Fruit fly (Drosophila melanogaster): ENCODE data around the gene PKD.

The PKD gene

DNA sequence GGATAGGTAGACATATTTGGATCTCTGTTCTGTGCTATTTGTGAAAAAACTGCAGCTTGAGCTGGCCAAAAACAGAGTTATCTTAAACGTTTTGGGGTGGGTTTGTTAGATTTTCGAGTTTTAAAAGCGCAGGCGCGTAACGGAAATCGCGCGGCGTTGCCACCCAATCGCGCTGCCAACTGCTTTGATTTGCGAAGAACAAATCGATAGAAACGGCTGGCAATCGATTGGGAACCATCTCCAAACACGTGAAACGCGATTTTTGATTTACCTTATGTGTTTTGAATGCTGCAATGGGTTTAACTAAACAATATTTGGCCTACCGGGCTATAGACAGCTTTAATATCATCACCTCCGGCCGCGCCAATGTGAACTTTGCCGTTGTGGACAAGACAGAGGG is 30.8 kb downstream of the PKD start, which contains the start of the genes CG14312 and CG8064 (continued):
- TF ChIP-seq gfzf (GFP tag; optimal IDR thresholded peaks at IDR 0.05) (peak; percentile 25), sim (GFP tag; IDR thresholded peaks at IDR 0.05) (no peak), Bgb (GFP tag; IDR thresholded peaks at IDR 0.05; ENCODE audit: partially characterized antibody) (peak; percentile 76), Ptx1 (GFP tag; IDR thresholded peaks at IDR 0.05) (no peak), pzg (GFP tag; optimal IDR thresholded peaks at IDR 0.05) (peak; percentile 93), CG10565 (GFP tag; optimal IDR thresholded peaks at IDR 0.05) (no peak), CG42726 (GFP tag; IDR thresholded peaks at IDR 0.05; ENCODE audit: partially characterized antibody) (peak; percentile 13; the same call in 1 of the 2 replicates), Nf-YB (GFP tag; optimal IDR thresholded peaks at IDR 0.05) (peak; percentile 2), CG2116 (GFP tag; optimal IDR thresholded peaks at IDR 0.05) (peak; percentile 76), mld (GFP tag; IDR thresholded peaks at IDR 0.05; ENCODE audit: partially characterized antibody) (no peak), CG30020 (tag; optimal IDR thresholded peaks at IDR 0.05) (no peak), hb (GFP tag; IDR thresholded peaks at IDR 0.05; ENCODE audit: partially characterized antibody) (0 out of 3 replicates have a peak, but pooled peaks have one; percentile 37), BEAF-32 (GFP tag; optimal IDR thresholded peaks at IDR 0.05) (peak; percentile 77), HmgZ (tag; optimal IDR thresholded peaks at IDR 0.05) (peak; percentile 69), CkIIα-i1 (GFP tag; IDR thresholded peaks at IDR 0.05) (no peak), CG11085 (GFP tag; IDR thresholded peaks at IDR 0.05) (no peak), ewg (GFP tag; optimal IDR thresholded peaks at IDR 0.05) (peak; percentile 100), dm (GFP tag; optimal IDR thresholded peaks at IDR 0.05) (peak; percentile 95), Dref (GFP tag; IDR thresholded peaks at IDR 0.05) (peak; percentile 94), Spps (tag; optimal IDR thresholded peaks at IDR 0.05) (no peak), CG12659 (GFP tag; optimal IDR thresholded peaks at IDR 0.05) (peak; percentile 47), sens-2 (GFP tag; IDR thresholded peaks at IDR 0.05) (no peak), seq (GFP tag; IDR thresholded peaks at IDR 0.05) (peak; percentile 44; the same call in 1 of the 2 replicates), rib (GFP tag; IDR thresholded peaks at IDR 0.05) (no peak), maf-S (GFP tag; optimal IDR thresholded peaks at IDR 0.05) (no peak), CG1647 (GFP tag; optimal IDR thresholded peaks at IDR 0.05) (no peak), nmo (GFP tag; optimal IDR thresholded peaks at IDR 0.05) (peak; percentile 30), onecut (GFP tag; IDR thresholded peaks at IDR 0.05) (peak; percentile 48)

DNA sequence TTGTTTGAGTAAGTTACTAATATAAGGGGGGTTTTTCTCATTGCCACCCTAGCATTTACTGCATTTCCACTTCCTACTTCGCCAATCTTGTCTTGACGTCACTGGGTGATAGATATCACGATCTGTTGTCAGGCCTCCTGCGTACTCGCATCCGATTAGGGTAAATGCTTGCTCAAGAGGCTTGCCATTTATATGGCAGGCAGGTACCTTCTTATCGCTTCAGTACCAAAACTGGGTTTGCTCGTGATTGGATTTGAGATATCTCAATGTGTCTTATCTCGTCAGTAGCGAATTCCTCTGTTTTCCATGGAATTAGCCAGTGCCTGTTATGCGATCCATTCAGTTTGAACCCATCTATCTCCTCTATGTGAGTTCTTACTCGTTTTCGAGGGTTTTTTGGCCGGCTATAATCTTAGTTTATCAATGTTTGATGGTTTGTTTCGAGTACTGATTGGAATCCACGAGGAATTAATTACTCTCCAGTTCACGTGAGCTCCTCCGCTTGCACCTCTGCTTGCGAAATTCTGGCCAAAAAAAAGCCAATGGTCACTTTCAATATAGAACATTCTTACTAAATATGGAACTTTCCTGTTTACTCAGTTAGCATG is 33.2 kb downstream of the PKD start:
- TF ChIP-seq mirr (GFP tag; optimal IDR thresholded peaks at IDR 0.05) (peak; percentile 26), chinmo (GFP tag; IDR thresholded peaks at IDR 0.05; ENCODE audit: partially characterized antibody) (0 out of 4 replicates have a peak, but pooled peaks have one; percentile 11), CG10979 (tag; optimal IDR thresholded peaks at IDR 0.05) (no peak), gsb-n (tag; optimal IDR thresholded peaks at IDR 0.05) (no peak), CG3847 (GFP tag; IDR thresholded peaks at IDR 0.05) (no peak), CG31441 (GFP tag; IDR thresholded peaks at IDR 0.05) (no peak), CG10321 (GFP tag; IDR thresholded peaks at IDR 0.05) (no peak), Pdp1 (GFP tag; optimal IDR thresholded peaks at IDR 0.05) (peak in 1 of 2 experiments; percentile 14), CG8765 (GFP tag; IDR thresholded peaks at IDR 0.05) (no peak), yki (optimal IDR thresholded peaks at IDR 0.05) (no peak), CG10147 (GFP tag; optimal IDR thresholded peaks at IDR 0.05) (no peak), CG11398 (GFP tag; optimal IDR thresholded peaks at IDR 0.05) (no peak), Six4 (GFP tag; optimal IDR thresholded peaks at IDR 0.05) (no peak), nerfin-1 (tag; optimal IDR thresholded peaks at IDR 0.05) (no peak), wor (GFP tag; IDR thresholded peaks at IDR 0.05) (no peak), Aef1 (GFP tag; IDR thresholded peaks at IDR 0.05) (no peak), exex (tag; optimal IDR thresholded peaks at IDR 0.05) (peak; percentile 66), CG18476 (GFP tag; optimal IDR thresholded peaks at IDR 0.05) (no peak), CG15696 (tag; optimal IDR thresholded peaks at IDR 0.05) (no peak), ewg (GFP tag; optimal IDR thresholded peaks at IDR 0.05) (no peak), Hr78 (GFP tag; optimal IDR thresholded peaks at IDR 0.05) (no peak), wek (GFP tag; optimal IDR thresholded peaks at IDR 0.05) (no peak), sug (tag; optimal IDR thresholded peaks at IDR 0.05) (peak; percentile 72)
